Worm (Caenorhabditis elegans): ENCODE measurements around the gene Y17G9B.4.
A peak's percentile ranks its signal among the peaks of the same experiment; 100 is the strongest.
"Not testable (repeated sequence)": the region's sequence is repeated elsewhere in the genome, so short reads cannot be mapped to it uniquely, and the experiment has no call there.

Gene Y17G9B.4

DNA sequence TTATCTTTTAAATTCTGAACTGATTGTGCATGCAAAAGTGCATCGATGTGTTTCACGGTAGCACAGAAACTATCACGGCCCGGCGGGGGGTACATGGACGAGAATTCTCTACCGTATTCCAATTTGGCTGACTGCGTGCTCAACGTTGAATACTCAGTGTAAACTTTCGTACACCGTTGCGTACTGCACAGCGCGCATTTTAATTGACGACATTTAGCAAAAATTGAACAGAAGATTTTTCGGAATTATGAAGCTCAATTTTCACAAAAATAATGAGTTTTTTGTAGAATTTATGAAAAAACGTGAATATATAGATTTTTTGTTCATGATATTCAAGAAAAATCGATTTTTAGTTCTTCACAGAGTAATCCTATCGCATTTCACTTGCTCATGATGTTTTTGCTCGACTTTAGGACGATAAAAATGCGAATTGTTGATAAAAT lies 26.4 kb upstream of the Y17G9B.4 start (continued):
- TF ChIP-seq C17E4.6 (GFP tag; IDR thresholded peaks at IDR 0.05) (peak; percentile 99), atf-7 (tag; optimal IDR thresholded peaks at IDR 0.05) (peak; percentile 80), gei-17 (GFP tag; optimal IDR thresholded peaks at IDR 0.05) (peak; percentile 73), bed-2 (GFP tag; IDR thresholded peaks at IDR 0.05) (peak; percentile 100), aptf-2 (GFP tag; conservative IDR thresholded peaks at IDR 0.05) (peak; percentile 98), lin-35 (GFP tag; optimal IDR thresholded peaks at IDR 0.05) (peak in 1 of 3 experiments; percentile 77), lag-1 (GFP tag; IDR thresholded peaks at IDR 0.05) (peak; percentile 100), rec-8 (tag; optimal IDR thresholded peaks at IDR 0.05) (peak in 1 of 2 experiments; percentile 27), ztf-25 (GFP tag; IDR thresholded peaks at IDR 0.05) (peak; percentile 98), let-526 (GFP tag; IDR thresholded peaks at IDR 0.05) (peak; percentile 100), ztf-28 (GFP tag; IDR thresholded peaks at IDR 0.05) (peak; percentile 99), somi-1 (GFP tag; optimal IDR thresholded peaks at IDR 0.05) (peak; percentile 94), nhr-80 (tag; optimal IDR thresholded peaks at IDR 0.05) (peak; percentile 74), ceh-58 (GFP tag; IDR thresholded peaks at IDR 0.05) (0 out of 2 replicates have a peak, but pooled peaks have one; percentile 87), ztf-22 (GFP tag; optimal IDR thresholded peaks at IDR 0.05) (peak; percentile 33)

DNA sequence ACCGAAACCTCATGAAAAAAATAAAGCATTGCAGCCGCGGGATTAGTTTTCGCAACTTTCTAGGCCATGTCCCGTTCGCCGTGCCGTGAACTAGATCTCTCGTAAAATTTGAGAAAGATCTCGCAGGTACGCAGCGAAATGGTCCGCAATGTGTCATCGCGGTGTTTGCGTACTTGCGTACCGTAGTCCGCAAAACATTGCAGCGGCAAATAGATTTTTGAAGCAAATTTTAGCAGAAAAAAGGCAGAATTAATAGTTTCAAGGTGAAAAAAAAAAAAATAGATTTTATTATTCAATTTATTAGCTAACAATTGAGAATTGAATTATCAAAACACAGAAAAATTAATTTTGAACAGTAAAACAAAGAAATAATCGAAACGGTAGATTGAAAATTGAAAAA lies 24.0 kb upstream of the Y17G9B.4 start:
- TF ChIP-seq lag-1 (GFP tag; IDR thresholded peaks at IDR 0.05) (peak; percentile 93; the same call in 1 of the 2 replicates), egl-18 (GFP tag; IDR thresholded peaks at IDR 0.05) (peak; percentile 98), ztf-6 (GFP tag; IDR thresholded peaks at IDR 0.05) (peak; percentile 99), atf-7 (tag; optimal IDR thresholded peaks at IDR 0.05) (peak; percentile 88), ceh-91 (GFP tag; IDR thresholded peaks at IDR 0.05) (peak; percentile 100), nhr-90 (tag; optimal IDR thresholded peaks at IDR 0.05) (peak; percentile 76), Y67H2A.10 (GFP tag; conservative IDR thresholded peaks at IDR 0.05) (peak; percentile 98), ztf-25 (GFP tag; IDR thresholded peaks at IDR 0.05) (peak; percentile 99), ztf-22 (GFP tag; optimal IDR thresholded peaks at IDR 0.05) (peak; percentile 66), K12H6.12 (tag; optimal IDR thresholded peaks at IDR 0.05) (peak; percentile 94), attf-3 (GFP tag; conservative IDR thresholded peaks at IDR 0.05) (peak; percentile 92), nhr-120 (GFP tag; IDR thresholded peaks at IDR 0.05) (peak; percentile 90; the same call in 1 of the 2 replicates), bed-1 (GFP tag; IDR thresholded peaks at IDR 0.05) (peak; percentile 100), dox-1 (GFP tag; IDR thresholded peaks at IDR 0.05) (peak; percentile 100), F22D6.2 (tag; optimal IDR thresholded peaks at IDR 0.05) (peak; percentile 82), nfyb-1 (GFP tag; IDR thresholded peaks at IDR 0.05) (peak; percentile 99), egl-44 (GFP tag; IDR thresholded peaks at IDR 0.05) (peak; percentile 99), bed-2 (GFP tag; IDR thresholded peaks at IDR 0.05) (peak; percentile 100), ekl-4 (GFP tag; IDR thresholded peaks at IDR 0.05) (peak; percentile 98), ceh-27 (GFP tag; optimal IDR thresholded peaks at IDR 0.05) (peak; percentile 89), hmg-20 (GFP tag; IDR thresholded peaks at IDR 0.05) (peak; percentile 95), Y53F4B.3 (GFP tag; IDR thresholded peaks at IDR 0.05) (peak; percentile 91), somi-1 (GFP tag; optimal IDR thresholded peaks at IDR 0.05) (peak; percentile 95), snpc-4 (tag; optimal IDR thresholded peaks at IDR 0.05) (peak; percentile 16 to 88 (median 76)), F39B2.1 (GFP tag; IDR thresholded peaks at IDR 0.05) (peak; percentile 83; the same call in 1 of the 2 replicates), K11D2.4 (GFP tag; IDR thresholded peaks at IDR 0.05) (peak; percentile 100), lsl-1 (GFP tag; optimal IDR thresholded peaks at IDR 0.05) (peak; percentile 89), lin-54 (GFP tag; optimal IDR thresholded peaks at IDR 0.05) (peak; percentile 95), ceh-40 (GFP tag; IDR thresholded peaks at IDR 0.05) (peak; percentile 82), sea-2 (GFP tag; IDR thresholded peaks at IDR 0.05) (peak; percentile 100), F33H1.4 (GFP tag; IDR thresholded peaks at IDR 0.05) (peak; percentile 97), egrh-3 (GFP tag; IDR thresholded peaks at IDR 0.05) (peak; percentile 94), Y53G8AR.9 (GFP tag; conservative IDR thresholded peaks at IDR 0.05) (peak; percentile 99), pbrm-1 (GFP tag; IDR thresholded peaks at IDR 0.05) (peak; percentile 99), T07F8.4 (tag; optimal IDR thresholded peaks at IDR 0.05) (peak; percentile 29), madf-3 (GFP tag; IDR thresholded peaks at IDR 0.05) (peak; percentile 97)
- not testable (repeated sequence) for TF ChIP-seq snpc-4 (GFP tag; optimal IDR thresholded peaks at IDR 0.05)

Measured in whole organism, young adult.